Worm (Caenorhabditis elegans) whole organism, L3 larva: ENCODE data around the gene nstp-9.

Experiments used
- R02D3.7 ChIP-seq: fragments of 150-350 bp; optimal IDR thresholded peaks from 2 replicates; lab custom pipeline; 2014; ENCODE audit warnings: missing biosample characterization, missing genetic modification characterization
- ZK546.5 ChIP-seq: sonication (generic microtip); optimal IDR thresholded peaks from 2 replicates; lab custom pipeline; 2017; ENCODE audit warnings: missing biosample characterization, missing genetic modification characterization
- aly-2 ChIP-seq: fragments of 150-350 bp; optimal IDR thresholded peaks from 2 replicates; lab custom pipeline; 2014; ENCODE audit warnings: missing biosample characterization, missing genetic modification characterization
- ama-1 ChIP-seq: fragments of 150-350 bp; optimal IDR thresholded peaks from 2 replicates; lab custom pipeline; 2018
- ceh-16 ChIP-seq: sonication (generic microtip); optimal IDR thresholded peaks from 2 replicates; lab custom pipeline; 2017; ENCODE audit warnings: missing biosample characterization, missing genetic modification characterization
- ceh-28 ChIP-seq: fragments of 150-350 bp; optimal IDR thresholded peaks from 2 replicates; lab custom pipeline; 2014; ENCODE audit warnings: missing biosample characterization, missing genetic modification reagents, missing genetic modification characterization
- ceh-82 ChIP-seq: fragments of 150-350 bp; optimal IDR thresholded peaks from 2 replicates; lab custom pipeline; 2014; ENCODE audit warnings: missing biosample characterization, missing genetic modification characterization
- ceh-9 ChIP-seq: sonication (generic microtip); optimal IDR thresholded peaks from 2 replicates; lab custom pipeline; 2018; ENCODE audit warnings: missing biosample characterization, missing genetic modification characterization
- daf-12 ChIP-seq: fragments of 150-350 bp; optimal IDR thresholded peaks from 2 replicates; lab custom pipeline; 2014; ENCODE audit warnings: missing biosample characterization, missing genetic modification reagents, missing genetic modification characterization
- egl-27 ChIP-seq: sonication (generic microtip); optimal IDR thresholded peaks from 4 replicates; lab custom pipeline; 2017; ENCODE audit warnings: missing biosample characterization, missing genetic modification reagents, missing genetic modification characterization
- egl-5 ChIP-seq: fragments of 150-350 bp; optimal IDR thresholded peaks from 2 replicates; lab custom pipeline; 2017; ENCODE audit warnings: missing biosample characterization, missing genetic modification reagents, missing genetic modification characterization, inconsistent platforms
- elt-2 ChIP-seq: sonication (generic microtip); optimal IDR thresholded peaks from 2 replicates; lab custom pipeline; 2016; ENCODE audit warnings: missing genetic modification reagents, mild to moderate bottlenecking, missing genetic modification characterization, missing compliant biosample characterization
- eor-1 ChIP-seq, 2 experiments: fragments of 150-350 bp; optimal IDR thresholded peaks; 2 replicates each; lab custom pipeline; 2014 to 2018; ENCODE audit warnings: missing biosample characterization in 2 of 2, missing genetic modification characterization in 2 of 2
- fkh-10 ChIP-seq: sonication (generic microtip); optimal IDR thresholded peaks from 2 replicates; lab custom pipeline; 2017; ENCODE audit warnings: missing biosample characterization, missing genetic modification reagents, missing genetic modification characterization
- fkh-2 ChIP-seq: fragments of 150-350 bp; optimal IDR thresholded peaks from 2 replicates; lab custom pipeline; 2014; ENCODE audit warnings: missing biosample characterization, missing genetic modification reagents, missing genetic modification characterization
- hmg-11 ChIP-seq: sonication (generic microtip); optimal IDR thresholded peaks from 2 replicates; lab custom pipeline; 2016; ENCODE audit warnings: missing genetic modification characterization, missing compliant biosample characterization
- jun-1 ChIP-seq: fragments of 150-350 bp; optimal IDR thresholded peaks from 2 replicates; lab custom pipeline; 2014; ENCODE audit warnings: missing biosample characterization, missing genetic modification reagents, missing genetic modification characterization
- lin-15B ChIP-seq: fragments of 150-350 bp; optimal IDR thresholded peaks from 2 replicates; lab custom pipeline; 2014; ENCODE audit warnings: missing biosample characterization, missing genetic modification characterization
- mdl-1 ChIP-seq: fragments of 150-350 bp; optimal IDR thresholded peaks from 2 replicates; lab custom pipeline; 2014; ENCODE audit warnings: missing biosample characterization, missing genetic modification characterization
- nfya-1 ChIP-seq: sonication (generic microtip); optimal IDR thresholded peaks from 2 replicates; lab custom pipeline; 2017; ENCODE audit warnings: missing genetic modification characterization, mild to moderate bottlenecking, missing compliant biosample characterization, antibody characterized with exemption, moderate library complexity; ENCODE audit not compliant: insufficient read depth
- nhr-12 ChIP-seq: fragments of 150-350 bp; optimal IDR thresholded peaks from 2 replicates; lab custom pipeline; 2014; ENCODE audit warnings: missing biosample characterization, missing genetic modification characterization
- nhr-23 ChIP-seq: fragments of 150-350 bp; optimal IDR thresholded peaks from 2 replicates; lab custom pipeline; 2014; ENCODE audit warnings: missing biosample characterization, missing genetic modification reagents, missing genetic modification characterization
- nhr-237 ChIP-seq: fragments of 150-350 bp; optimal IDR thresholded peaks from 2 replicates; lab custom pipeline; 2014; ENCODE audit warnings: missing biosample characterization, missing genetic modification characterization
- nhr-25 ChIP-seq: sonication (generic microtip); optimal IDR thresholded peaks from 2 replicates; lab custom pipeline; 2017; ENCODE audit warnings: missing biosample characterization, missing genetic modification characterization
- nhr-28 ChIP-seq: fragments of 150-350 bp; optimal IDR thresholded peaks from 2 replicates; lab custom pipeline; 2014; ENCODE audit warnings: missing biosample characterization, missing genetic modification characterization
- nhr-43 ChIP-seq: sonication (generic microtip); optimal IDR thresholded peaks from 2 replicates; lab custom pipeline; 2016; ENCODE audit warnings: mild to moderate bottlenecking, missing genetic modification characterization, missing compliant biosample characterization; ENCODE audit not compliant: poor library complexity, severe bottlenecking
- nhr-67 ChIP-seq: fragments of 150-350 bp; optimal IDR thresholded peaks from 2 replicates; lab custom pipeline; 2014; ENCODE audit warnings: missing biosample characterization, missing genetic modification characterization
- nhr-76 ChIP-seq: fragments of 150-350 bp; sonication (generic microtip); optimal IDR thresholded peaks from 5 replicates; lab custom pipeline; 2014; ENCODE audit warnings: missing biosample characterization, missing genetic modification characterization
- nhr-77 ChIP-seq: fragments of 150-350 bp; optimal IDR thresholded peaks from 2 replicates; lab custom pipeline; 2014; ENCODE audit warnings: missing biosample characterization, missing genetic modification characterization
- pha-4 ChIP-seq: fragments of 150-350 bp; optimal IDR thresholded peaks from 2 replicates; lab custom pipeline; 2014; ENCODE audit warnings: missing biosample characterization, missing genetic modification reagents, missing genetic modification characterization
- pqm-1 ChIP-seq: fragments of 150-350 bp; optimal IDR thresholded peaks from 2 replicates; lab custom pipeline; 2017; ENCODE audit warnings: missing biosample characterization, missing genetic modification characterization, inconsistent platforms
- sea-2 ChIP-seq: fragments of 150-350 bp; sonication (generic microtip); optimal IDR thresholded peaks from 4 replicates; lab custom pipeline; 2014; ENCODE audit warnings: missing biosample characterization, missing genetic modification reagents, missing genetic modification characterization
- skn-1 ChIP-seq: fragments of 150-350 bp; optimal IDR thresholded peaks from 2 replicates; lab custom pipeline; 2014; ENCODE audit warnings: missing biosample characterization, missing genetic modification characterization
- snpc-4 ChIP-seq: fragments of 150-350 bp; optimal IDR thresholded peaks from 2 replicates; lab custom pipeline; 2014; ENCODE audit warnings: missing biosample characterization, missing genetic modification characterization
- tbx-2 ChIP-seq: sonication (generic microtip); optimal IDR thresholded peaks from 2 replicates; lab custom pipeline; 2016; ENCODE audit warnings: mild to moderate bottlenecking, missing genetic modification characterization, missing compliant biosample characterization
- unc-39 ChIP-seq: sonication (generic microtip); optimal IDR thresholded peaks from 4 replicates; lab custom pipeline; 2017; ENCODE audit warnings: missing biosample characterization, missing genetic modification characterization
- unc-62 ChIP-seq: fragments of 150-350 bp; sonication (generic microtip); optimal IDR thresholded peaks from 4 replicates; lab custom pipeline; 2014; ENCODE audit warnings: missing biosample characterization, missing genetic modification reagents, missing genetic modification characterization
- ztf-4 ChIP-seq: fragments of 150-350 bp; optimal IDR thresholded peaks from 2 replicates; lab custom pipeline; 2014; ENCODE audit warnings: missing biosample characterization, missing genetic modification characterization

nstp-9 gene

DNA sequence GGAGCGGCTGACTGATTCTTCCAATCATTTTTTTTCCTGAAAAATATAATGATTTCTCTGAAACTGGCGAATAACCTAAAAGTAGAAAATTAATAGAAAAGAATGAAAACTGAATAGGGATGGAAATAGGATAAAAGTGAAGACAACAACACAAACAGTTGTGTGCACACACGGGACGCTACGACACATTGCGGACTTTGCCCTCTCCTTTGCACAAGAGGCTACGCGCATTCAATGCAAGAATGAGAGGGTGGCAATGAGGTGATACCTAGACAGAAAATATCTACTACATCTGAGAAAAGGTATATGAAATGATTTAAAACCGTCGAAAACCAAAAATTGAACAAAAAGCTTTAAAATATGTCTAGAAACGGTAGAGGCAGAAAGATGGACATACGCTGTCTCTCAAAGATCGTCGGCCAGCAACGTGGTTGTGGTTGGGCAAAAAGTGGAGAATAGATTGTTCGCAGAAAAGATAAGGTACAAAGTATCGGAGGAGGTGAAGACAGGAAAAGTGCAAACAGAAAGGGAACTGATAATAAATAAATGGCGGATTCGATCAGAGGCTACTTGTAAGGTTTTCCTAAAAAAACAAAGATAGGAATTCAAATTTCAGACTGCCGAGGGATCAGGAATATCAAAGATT is 19.3 kb downstream of the nstp-9 start, which contains the start of gene suca-1:
TSS of gene suca-1 (minus strand) at position 36 of the 646 bp plus-strand sequence.
- TF ChIP-seq ztf-4 = no peak
- no peak for TF ChIP-seq tbx-2 (tag; lab: Kevin White, UChicago)
- no peak for TF ChIP-seq fkh-10 (GFP tag; lab: Kevin White, UChicago)
- TF ChIP-seq ceh-82 = no peak
- no peak for TF ChIP-seq ceh-16
- TF ChIP-seq daf-12 (tag; lab: Kevin White, UChicago) = no peak
- peak; percentile 4 for TF ChIP-seq snpc-4 (tag; lab: Kevin White, UChicago)
- peak; percentile 67 for TF ChIP-seq nhr-25 (tag; lab: Kevin White, UChicago)
- no peak for TF ChIP-seq unc-62 (GFP tag; lab: Kevin White, UChicago)
- TF ChIP-seq hmg-11 = peak; percentile 39
- no peak for TF ChIP-seq nhr-76 (tag; lab: Kevin White, UChicago)
- TF ChIP-seq egl-5 (tag; lab: Kevin White, UChicago) = peak; percentile 36
- no peak for TF ChIP-seq pqm-1 (tag; lab: Kevin White, UChicago)
- no peak for TF ChIP-seq ama-1 (lab: Kevin White, UChicago)
- peak; percentile 11 for TF ChIP-seq nhr-43 (tag; lab: Kevin White, UChicago)
- peak; percentile 44 for TF ChIP-seq nhr-23 (tag; lab: Kevin White, UChicago)
- no peak for TF ChIP-seq nhr-237 (tag; lab: Kevin White, UChicago)
- no peak for TF ChIP-seq lin-15B (tag; lab: Kevin White, UChicago)
- no peak for TF ChIP-seq ceh-9 (tag; lab: Kevin White, UChicago)
- peak; percentile 68 for TF ChIP-seq elt-2 (tag; lab: Kevin White, UChicago)
- no peak for TF ChIP-seq fkh-2 (tag; lab: Kevin White, UChicago)
- no peak for TF ChIP-seq nhr-77
- TF ChIP-seq skn-1 (tag; lab: Kevin White, UChicago) = no peak

ce11 chrX:10896498-10896897 is 23.0 kb downstream of the nstp-9 start, which contains the start of gene haly-1:
Gene haly-1 (minus strand): TSS chrX:10896598.
- TF ChIP-seq ceh-16 (no peak), hmg-11 (no peak), eor-1 (tag; optimal IDR thresholded peaks at IDR 0.05; lab: Kevin White, UChicago) (no peak), nhr-25 (tag; lab: Kevin White, UChicago) (no peak), jun-1 (tag; lab: Kevin White, UChicago) (no peak), lin-15B (tag; lab: Kevin White, UChicago) (no peak), aly-2 (tag; lab: Kevin White, UChicago) (no peak), egl-27 (tag; lab: Kevin White, UChicago) (no peak), fkh-2 (tag; lab: Kevin White, UChicago) (no peak), R02D3.7 (no peak), nhr-237 (tag; lab: Kevin White, UChicago) (no peak), elt-2 (tag; lab: Kevin White, UChicago) (no peak), pqm-1 (tag; lab: Kevin White, UChicago) (no peak), mdl-1 (tag; lab: Kevin White, UChicago) (no peak), pha-4 (tag; lab: Kevin White, UChicago) (no peak), ZK546.5 (tag; lab: Kevin White, UChicago) (no peak), nhr-12 (tag; lab: Kevin White, UChicago) (no peak)

- TF ChIP-seq nhr-43 (tag; lab: Kevin White, UChicago) = no peak
- TF ChIP-seq unc-39 = no peak
- TF ChIP-seq nhr-76 (tag; lab: Kevin White, UChicago) = no peak
- TF ChIP-seq nhr-237 (tag; lab: Kevin White, UChicago) = no peak
- no peak for TF ChIP-seq ceh-28 (tag; lab: Kevin White, UChicago)
- no peak for TF ChIP-seq ztf-4
- no peak for TF ChIP-seq nhr-28 (tag; lab: Kevin White, UChicago)
- no peak for TF ChIP-seq sea-2 (GFP tag; lab: Kevin White, UChicago)
- no peak for TF ChIP-seq nhr-25 (tag; lab: Kevin White, UChicago)
- no peak for TF ChIP-seq nhr-67 (tag; lab: Kevin White, UChicago)
- TF ChIP-seq fkh-10 (GFP tag; lab: Kevin White, UChicago) = no peak
- TF ChIP-seq pha-4 (tag; lab: Kevin White, UChicago) = no peak
- no peak for TF ChIP-seq nfya-1 (tag; lab: Kevin White, UChicago)
- TF ChIP-seq ZK546.5 (tag; lab: Kevin White, UChicago) = no peak
These were observed 27.6 kb downstream of the nstp-9 start, which contains the start of gene F47B10.3 for ce11 chrX:10891890-10892289. Gene F47B10.3 (plus strand): TSS chrX:10892190.
